Worm (Caenorhabditis elegans): ENCODE data around the gene asp-6.

asp-6 gene

ce11 chrV:8250208-8250607 lies 18.5 kb downstream of the asp-6 start, which contains the start of gene C16D9.6:
Gene C16D9.6, minus strand, starts transcription at chrV:8250308.
- TF ChIP-seq elt-3 (tag; optimal IDR thresholded peaks at IDR 0.05) = no peak
- TF ChIP-seq nhr-71 (tag; optimal IDR thresholded peaks at IDR 0.05) = peak; percentile 43
- TF ChIP-seq F16B12.6 (tag; optimal IDR thresholded peaks at IDR 0.05) = no peak
- TF ChIP-seq fkh-10 (GFP tag; optimal IDR thresholded peaks at IDR 0.05) = no peak
- TF ChIP-seq unc-86 (tag; optimal IDR thresholded peaks at IDR 0.05) = no peak
- peak; percentile 8 for TF ChIP-seq dsc-1 (tag; optimal IDR thresholded peaks at IDR 0.05)
- peak; percentile 77 for TF ChIP-seq fkh-8 (tag; optimal IDR thresholded peaks at IDR 0.05)
- no peak for TF ChIP-seq nhr-84 (tag; optimal IDR thresholded peaks at IDR 0.05)
- no peak for TF ChIP-seq ceh-8 (GFP tag; optimal IDR thresholded peaks at IDR 0.05)
- no peak for TF ChIP-seq xbp-1 (tag; optimal IDR thresholded peaks at IDR 0.05)

ce11 chrV:8247311-8248105 lies 21.2 kb downstream of the asp-6 start:
- TF ChIP-seq snu-23 (GFP tag; optimal IDR thresholded peaks at IDR 0.05) = peak; percentile 81
- peak; percentile 66; the same call in 1 of the 2 replicates for TF ChIP-seq grh-1 (GFP tag; IDR thresholded peaks at IDR 0.05)
- TF ChIP-seq mab-9 (GFP tag; IDR thresholded peaks at IDR 0.05) = 0 out of 2 replicates have a peak, but pooled peaks have one; percentile 26
- TF ChIP-seq tbx-2 (tag; optimal IDR thresholded peaks at IDR 0.05) = peak; percentile 59
- no peak for TF ChIP-seq nhr-237 (tag; optimal IDR thresholded peaks at IDR 0.05)
- TF ChIP-seq nhr-47 (tag; optimal IDR thresholded peaks at IDR 0.05) = peak; percentile 90
- TF ChIP-seq dpl-1 (GFP tag; optimal IDR thresholded peaks at IDR 0.05) = peak in 2 of 3 experiments; percentile 19 to 24
- TF ChIP-seq efl-3 (GFP tag; optimal IDR thresholded peaks at IDR 0.05) = peak; percentile 36
- TF ChIP-seq nhr-85 (tag) = peak; percentile 92
- TF ChIP-seq nhr-77 (tag; optimal IDR thresholded peaks at IDR 0.05) = peak; percentile 79
- no peak for TF ChIP-seq blmp-1 (tag; optimal IDR thresholded peaks at IDR 0.05)
- peak; percentile 88 for TF ChIP-seq nhr-19 (GFP tag; conservative IDR thresholded peaks at IDR 0.05)
- TF ChIP-seq unc-62 (GFP tag; optimal IDR thresholded peaks at IDR 0.05) = no peak
- TF ChIP-seq mep-1 (tag; optimal IDR thresholded peaks at IDR 0.05) = peak; percentile 68
- peak; percentile 58 for TF ChIP-seq zip-4 (GFP tag; optimal IDR thresholded peaks at IDR 0.05)
- TF ChIP-seq hpl-2 (GFP tag; optimal IDR thresholded peaks at IDR 0.05) = peak; percentile 54
- TF ChIP-seq nhr-90 (tag; optimal IDR thresholded peaks at IDR 0.05; ENCODE audit: poor library complexity) = peak; percentile 96
- peak; percentile 47 to 55 (median 54) for TF ChIP-seq ceh-82 (tag; optimal IDR thresholded peaks at IDR 0.05)
- TF ChIP-seq ztf-11 (tag; optimal IDR thresholded peaks at IDR 0.05) = peak in 1 of 2 experiments; percentile 46
- TF ChIP-seq sptf-1 (tag; optimal IDR thresholded peaks at IDR 0.05) = no peak
- peak; percentile 34 for TF ChIP-seq sup-37 (GFP tag; optimal IDR thresholded peaks at IDR 0.05)
- TF ChIP-seq lir-3 (tag; optimal IDR thresholded peaks at IDR 0.05; ENCODE audit: poor library complexity) = peak; percentile 23
- TF ChIP-seq lin-13 (GFP tag; optimal IDR thresholded peaks at IDR 0.05) = peak; percentile 61
- TF ChIP-seq alr-1 (tag; optimal IDR thresholded peaks at IDR 0.05; ENCODE audit: borderline replicate concordance) = no peak
- peak; percentile 85 for TF ChIP-seq lin-14 (GFP tag; optimal IDR thresholded peaks at IDR 0.05)
- TF ChIP-seq unc-130 (tag; optimal IDR thresholded peaks at IDR 0.05) = no peak
- no peak for TF ChIP-seq pag-3 (tag; optimal IDR thresholded peaks at IDR 0.05; ENCODE audit: borderline replicate concordance, insufficient read depth)
- peak; percentile 24 for TF ChIP-seq ztf-4 (tag; optimal IDR thresholded peaks at IDR 0.05)
- TF ChIP-seq dsc-1 (tag; optimal IDR thresholded peaks at IDR 0.05) = peak; percentile 67
- no peak for TF ChIP-seq lin-15B (tag; optimal IDR thresholded peaks at IDR 0.05)
- no peak for TF ChIP-seq isw-1 (GFP tag; IDR thresholded peaks at IDR 0.05)
- TF ChIP-seq C16A3.4 (tag; optimal IDR thresholded peaks at IDR 0.05) = peak; percentile 13
- TF ChIP-seq xbp-1 (tag; optimal IDR thresholded peaks at IDR 0.05) = peak; percentile 62
- peak; percentile 84 for TF ChIP-seq nhr-20 (tag; optimal IDR thresholded peaks at IDR 0.05)
- peak; percentile 90 for TF ChIP-seq nhr-71 (tag; optimal IDR thresholded peaks at IDR 0.05)
- TF ChIP-seq fos-1 (tag; optimal IDR thresholded peaks at IDR 0.05) = peak; percentile 71
- no peak for TF ChIP-seq hlh-4 (tag; optimal IDR thresholded peaks at IDR 0.05)
- TF ChIP-seq hlh-17 (GFP tag; optimal IDR thresholded peaks at IDR 0.05; ENCODE audit: borderline replicate concordance) = no peak
- peak; percentile 66 for TF ChIP-seq irx-1 (tag; optimal IDR thresholded peaks at IDR 0.05)
- TF ChIP-seq nhr-11 (tag; optimal IDR thresholded peaks at IDR 0.05) = no peak
- peak; percentile 90 for TF ChIP-seq elt-2 (tag; optimal IDR thresholded peaks at IDR 0.05)

All from whole organism, L1 larva.